Worm (Caenorhabditis elegans): Measurements from ENCODE around the gene Y69A2AR.31.

Gene Y69A2AR.31

ce11 chrIV:2708329-2708965 is 44.6 kb upstream of the Y69A2AR.31 start (continued):
- TF ChIP-seq ceh-18 (tag; optimal IDR thresholded peaks at IDR 0.05) (peak; percentile 78), nfya-1 (tag; optimal IDR thresholded peaks at IDR 0.05) (peak; percentile 89), dve-1 (tag; optimal IDR thresholded peaks at IDR 0.05) (peak; percentile 10), hlh-8 (tag; optimal IDR thresholded peaks at IDR 0.05) (peak; percentile 24), syd-9 (tag; optimal IDR thresholded peaks at IDR 0.05) (no peak), unc-86 (tag; optimal IDR thresholded peaks at IDR 0.05) (no peak), pha-2 (tag; optimal IDR thresholded peaks at IDR 0.05) (no peak), ceh-34 (tag; optimal IDR thresholded peaks at IDR 0.05) (peak; percentile 52), odd-2 (tag; optimal IDR thresholded peaks at IDR 0.05) (no peak), mec-3 (tag; optimal IDR thresholded peaks at IDR 0.05; ENCODE audit: borderline replicate concordance) (no peak), C08G9.2 (tag; optimal IDR thresholded peaks at IDR 0.05) (peak; percentile 21), ceh-22 (tag; optimal IDR thresholded peaks at IDR 0.05) (no peak), eyg-1 (tag; optimal IDR thresholded peaks at IDR 0.05) (no peak), pat-9 (tag; optimal IDR thresholded peaks at IDR 0.05) (no peak), ceh-19 (GFP tag; optimal IDR thresholded peaks at IDR 0.05) (no peak), unc-55 (GFP tag; optimal IDR thresholded peaks at IDR 0.05) (peak; percentile 87)

- TF ChIP-seq ceh-48 (tag; optimal IDR thresholded peaks at IDR 0.05), result no peak
- TF ChIP-seq ceh-30 (tag; optimal IDR thresholded peaks at IDR 0.05), result no peak
- TF ChIP-seq eyg-1 (tag; optimal IDR thresholded peaks at IDR 0.05), result no peak
- no peak for TF ChIP-seq nfya-1 (tag; optimal IDR thresholded peaks at IDR 0.05)
- no peak for TF ChIP-seq Y22D7AL.16 (tag; optimal IDR thresholded peaks at IDR 0.05)
- TF ChIP-seq rnt-1 (tag; optimal IDR thresholded peaks at IDR 0.05), result no peak
- TF ChIP-seq ceh-9 (tag; optimal IDR thresholded peaks at IDR 0.05), result no peak
- TF ChIP-seq lim-6 (tag; optimal IDR thresholded peaks at IDR 0.05), result no peak
- no peak for TF ChIP-seq ceh-22 (tag; optimal IDR thresholded peaks at IDR 0.05)
- TF ChIP-seq che-1 (tag; optimal IDR thresholded peaks at IDR 0.05), result no peak
- no peak for TF ChIP-seq unc-86 (tag; optimal IDR thresholded peaks at IDR 0.05)
- TF ChIP-seq pax-1 (tag; optimal IDR thresholded peaks at IDR 0.05), result no peak
Observed at ce11 chrIV:2707012-2707411, 43.2 kb upstream of the Y69A2AR.31 start, which contains the start of gene ubc-8. TSS of gene ubc-8 (minus strand) at chrIV:2707238.

- TF ChIP-seq C08G9.2 (tag; optimal IDR thresholded peaks at IDR 0.05), result no peak
- no peak for TF ChIP-seq ceh-30 (tag; optimal IDR thresholded peaks at IDR 0.05)
- no peak for TF ChIP-seq ahr-1 (tag; optimal IDR thresholded peaks at IDR 0.05)
- no peak for TF ChIP-seq eyg-1 (tag; optimal IDR thresholded peaks at IDR 0.05)
- TF ChIP-seq ceh-6 (GFP tag; optimal IDR thresholded peaks at IDR 0.05), result no peak
- TF ChIP-seq dve-1 (tag; optimal IDR thresholded peaks at IDR 0.05), result no peak
- TF ChIP-seq dmd-4 (tag; optimal IDR thresholded peaks at IDR 0.05; ENCODE audit: borderline replicate concordance), result no peak
- TF ChIP-seq hlh-13 (GFP tag; optimal IDR thresholded peaks at IDR 0.05), result no peak
- TF ChIP-seq npax-4 (tag; optimal IDR thresholded peaks at IDR 0.05), result no peak
- TF ChIP-seq nfya-1 (tag; optimal IDR thresholded peaks at IDR 0.05), result no peak
- TF ChIP-seq hlh-6 (tag; optimal IDR thresholded peaks at IDR 0.05), result no peak
- TF ChIP-seq F13H6.1 (tag; optimal IDR thresholded peaks at IDR 0.05), result no peak
- TF ChIP-seq Y22D7AL.16 (tag; optimal IDR thresholded peaks at IDR 0.05), result no peak
- no peak for TF ChIP-seq unc-42 (tag; optimal IDR thresholded peaks at IDR 0.05)
Observed at ce11 chrIV:2705675-2706074, 41.9 kb upstream of the Y69A2AR.31 start.

- peak; percentile 56 for TF ChIP-seq nfya-1 (tag; optimal IDR thresholded peaks at IDR 0.05)
- no peak for TF ChIP-seq ceh-34 (tag; optimal IDR thresholded peaks at IDR 0.05)
- TF ChIP-seq tbx-7 (tag; optimal IDR thresholded peaks at IDR 0.05), result no peak
- peak; percentile 53 for TF ChIP-seq unc-42 (tag; optimal IDR thresholded peaks at IDR 0.05)
- TF ChIP-seq tbx-2 (tag; optimal IDR thresholded peaks at IDR 0.05), result peak; percentile 4
- no peak for TF ChIP-seq hlh-8 (tag; optimal IDR thresholded peaks at IDR 0.05)
- peak; percentile 1 for TF ChIP-seq madf-2 (tag; optimal IDR thresholded peaks at IDR 0.05)
- no peak for TF ChIP-seq dmd-4 (tag; optimal IDR thresholded peaks at IDR 0.05; ENCODE audit: borderline replicate concordance)
- TF ChIP-seq pax-1 (tag; optimal IDR thresholded peaks at IDR 0.05), result peak; percentile 84
- peak; percentile 13 for TF ChIP-seq ceh-48 (tag; optimal IDR thresholded peaks at IDR 0.05)
- TF ChIP-seq fax-1 (tag; optimal IDR thresholded peaks at IDR 0.05), result no peak
Observed at ce11 chrIV:2703927-2704401, 40.2 kb upstream of the Y69A2AR.31 start, which contains the start of gene Y94H6A.5. TSS of gene Y94H6A.5 (minus strand) at chrIV:2703977.
